Worm (Caenorhabditis elegans): ENCODE measurements around the gene F47C12.13.

ce11 chrIV:4032350-4032749, 38.1 kb upstream of the F47C12.13 start:
- no peak for TF ChIP-seq ets-4 (GFP tag; optimal IDR thresholded peaks at IDR 0.05)
- TF ChIP-seq nhr-80 (tag; optimal IDR thresholded peaks at IDR 0.05) = no peak
- no peak for TF ChIP-seq rcor-1 (GFP tag; IDR thresholded peaks at IDR 0.05)
- no peak for TF ChIP-seq mel-28 (tag; optimal IDR thresholded peaks at IDR 0.05; ENCODE audit: borderline replicate concordance)
- TF ChIP-seq hmg-1.2 (GFP tag; IDR thresholded peaks at IDR 0.05) = no peak
